Fruit fly (Drosophila melanogaster) whole organism, adult: Measurements from ENCODE around the gene CG12531.

Experiments
- Hr96 ChIP-seq: fragments of 200-800 bp; sonication (Bioruptor generic); optimal IDR thresholded peaks from 2 replicates; lab custom pipeline; 2016; ENCODE audit warnings: missing biosample characterization, missing genetic modification characterization
- kay ChIP-seq: fragments of 200-800 bp; sonication (Bioruptor generic); peaks from one replicate; lab custom pipeline; 2016; ENCODE audit warnings: missing biosample characterization, missing genetic modification characterization, borderline replicate concordance
- tj ChIP-seq: fragments of 200-800 bp; sonication (Bioruptor generic); optimal IDR thresholded peaks from 3 replicates; lab custom pipeline; 2017; ENCODE audit warnings: missing biosample characterization, mild to moderate bottlenecking, missing genetic modification characterization, moderate library complexity

DNA sequence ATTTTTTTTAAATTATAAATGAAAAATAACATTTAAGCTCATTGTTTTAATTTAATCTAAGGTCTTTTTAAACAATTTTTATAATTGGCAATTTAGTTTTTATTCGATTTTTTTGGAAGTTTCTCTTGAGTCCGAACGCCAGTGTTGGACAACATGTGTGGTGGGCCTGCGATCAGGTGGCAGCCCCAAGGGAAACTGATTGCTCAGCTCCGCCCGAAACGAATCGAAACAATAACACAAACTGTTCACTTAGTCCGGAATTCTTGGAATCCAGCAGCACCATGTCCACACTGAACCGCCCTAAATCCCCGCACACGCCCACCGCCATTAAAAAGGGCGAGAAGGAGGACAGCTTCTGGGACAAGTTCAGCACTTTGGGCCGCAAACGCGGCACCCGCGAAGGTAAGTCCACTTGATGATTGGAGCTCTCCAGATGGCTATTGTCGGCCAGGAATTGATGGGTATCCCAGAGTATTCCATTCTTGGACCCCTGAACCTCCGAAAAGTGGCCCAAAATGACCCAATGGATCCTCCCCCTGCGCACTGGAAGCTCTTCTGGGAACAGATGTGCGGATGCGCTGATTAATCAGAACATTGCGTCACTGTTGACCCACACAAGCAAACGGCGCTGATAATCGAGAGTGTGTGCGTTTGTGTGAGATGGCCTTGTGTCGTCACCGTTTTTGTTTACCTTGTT, 27.3 kb downstream of the CG12531 start, which contains the start of gene parvin:
- TF ChIP-seq Hr96 (no peak), tj (GFP tag; lab: Kevin White, UChicago) (peak; percentile 86), kay (no peak)
